Fruit fly (Drosophila melanogaster): ENCODE measurements around the gene CG13040.

CG13040 gene

DNA sequence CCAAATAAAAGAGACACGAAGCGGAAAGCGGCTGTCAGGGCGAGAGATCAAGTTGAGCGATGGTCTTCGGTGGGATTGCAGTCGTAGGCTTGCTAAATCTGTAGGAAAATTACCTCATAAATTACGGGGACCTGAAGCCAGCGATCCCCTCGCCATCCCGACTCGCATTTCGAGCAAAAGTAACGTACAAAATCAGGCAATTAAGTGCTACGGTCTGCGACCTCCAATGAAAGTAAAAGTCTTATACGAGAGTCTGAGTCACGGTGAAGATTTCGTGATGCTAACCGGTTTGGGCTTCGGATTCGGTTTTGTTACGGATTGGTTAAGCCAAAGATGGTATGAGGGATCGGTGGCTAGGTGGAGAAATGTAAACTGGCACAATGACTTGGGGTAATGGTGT, 13.3 kb upstream of the CG13040 start:
- no peak for TF ChIP-seq D1 (tag; optimal IDR thresholded peaks at IDR 0.05)
- peak; percentile 35 for TF ChIP-seq EcR (GFP tag; optimal IDR thresholded peaks at IDR 0.05)

DNA sequence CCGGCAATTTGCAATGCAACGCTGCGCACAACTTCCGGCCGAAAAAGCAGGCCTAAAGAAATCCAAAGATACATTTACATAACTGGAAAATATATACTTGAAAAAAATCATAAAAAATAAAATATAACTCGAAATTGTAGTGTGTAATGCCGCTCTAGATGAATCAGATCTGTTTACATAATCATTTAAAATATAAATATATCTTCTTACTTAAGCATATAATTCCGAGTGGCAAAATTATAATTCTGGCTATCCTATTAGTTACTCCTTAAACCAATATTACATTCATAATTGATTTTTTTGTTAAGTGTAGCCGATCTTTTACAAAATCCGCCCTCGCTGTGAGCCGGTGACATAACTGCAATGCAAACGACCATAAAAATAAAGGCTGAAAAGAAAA, 12.9 kb upstream of the CG13040 start:
- TF ChIP-seq CG17806 (tag; optimal IDR thresholded peaks at IDR 0.05) (no peak), rn (GFP tag; IDR thresholded peaks at IDR 0.05) (no peak), Snoo (tag; optimal IDR thresholded peaks at IDR 0.05) (no peak), CG32121 (GFP tag; IDR thresholded peaks at IDR 0.05) (no peak), CG10348 (GFP tag; IDR thresholded peaks at IDR 0.05) (no peak), CG15710 (tag; optimal IDR thresholded peaks at IDR 0.05) (no peak), Ets98B (GFP tag; IDR thresholded peaks at IDR 0.05) (no peak; the same call in 1 of the 2 replicates), EcR (GFP tag; optimal IDR thresholded peaks at IDR 0.05) (no peak), Pif1A (GFP tag; optimal IDR thresholded peaks at IDR 0.05) (no peak), CG8159 (tag; optimal IDR thresholded peaks at IDR 0.05) (no peak), Pif1B (GFP tag; optimal IDR thresholded peaks at IDR 0.05) (no peak), CG12605 (GFP tag; IDR thresholded peaks at IDR 0.05) (no peak), D1 (tag; optimal IDR thresholded peaks at IDR 0.05) (no peak), gl (tag; optimal IDR thresholded peaks at IDR 0.05) (no peak), CG4496 (GFP tag; IDR thresholded peaks at IDR 0.05) (no peak), CG9948 (tag; optimal IDR thresholded peaks at IDR 0.05) (no peak), fd96Ca (GFP tag; IDR thresholded peaks at IDR 0.05) (no peak), CG8301 (tag; optimal IDR thresholded peaks at IDR 0.05) (no peak), CG14655 (GFP tag; optimal IDR thresholded peaks at IDR 0.05) (no peak)

DNA sequence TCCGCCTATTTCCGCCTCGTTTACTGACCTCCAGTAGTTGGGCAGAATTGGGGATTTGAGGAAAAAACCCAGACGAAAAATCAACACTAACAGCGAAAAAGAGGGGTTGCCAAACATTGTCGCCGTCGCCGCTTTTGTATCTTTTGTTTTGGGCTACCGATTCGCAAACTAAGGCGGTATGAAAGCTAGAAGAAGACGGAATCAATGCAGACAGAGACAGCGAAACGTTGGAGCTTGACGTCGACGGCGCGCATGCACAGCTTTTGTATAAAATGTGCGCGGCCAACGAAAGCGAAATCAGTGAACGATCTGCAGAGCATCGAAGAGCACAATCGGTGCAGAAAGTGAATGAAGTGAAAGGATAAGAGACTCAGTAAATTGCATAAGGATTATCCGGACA, 12.1 kb upstream of the CG13040 start, which contains the start of gene CG4998:
Gene CG4998 (plus strand): TSS at position 301 of the 400 bp plus-strand sequence.
- TF ChIP-seq Pif1B (GFP tag; optimal IDR thresholded peaks at IDR 0.05): no peak
- TF ChIP-seq D1 (tag; optimal IDR thresholded peaks at IDR 0.05): no peak
- no peak for TF ChIP-seq CG14655 (GFP tag; optimal IDR thresholded peaks at IDR 0.05)
- TF ChIP-seq EcR (GFP tag; optimal IDR thresholded peaks at IDR 0.05): no peak
- TF ChIP-seq fd96Ca (GFP tag; IDR thresholded peaks at IDR 0.05): no peak
- no peak for TF ChIP-seq CG15710 (tag; optimal IDR thresholded peaks at IDR 0.05)
- TF ChIP-seq CG34367 (tag; optimal IDR thresholded peaks at IDR 0.05): no peak
- TF ChIP-seq CG12605 (GFP tag; IDR thresholded peaks at IDR 0.05): no peak

DNA sequence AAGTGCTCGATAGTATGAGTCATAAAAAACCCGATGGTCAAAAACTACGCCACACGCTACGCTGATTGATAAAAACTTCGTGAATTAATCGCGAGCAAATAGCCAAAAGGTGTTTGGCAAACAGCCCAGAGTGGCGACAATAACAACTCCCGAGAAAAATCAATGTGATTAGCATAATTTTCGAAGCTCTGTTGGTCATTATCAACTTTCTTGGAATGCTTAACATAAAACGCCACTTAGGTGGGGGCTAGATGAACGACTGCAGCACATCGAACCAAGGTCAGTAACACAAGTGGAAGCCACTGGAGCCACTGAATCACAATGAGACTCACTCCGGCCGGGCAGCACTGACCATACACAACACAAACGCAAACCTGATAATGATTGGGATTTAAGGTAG, 11.2 kb upstream of the CG13040 start:
- TF ChIP-seq CG10348 (GFP tag; IDR thresholded peaks at IDR 0.05): no peak
- no peak for TF ChIP-seq Snoo (tag; optimal IDR thresholded peaks at IDR 0.05)
- TF ChIP-seq CG9948 (tag; optimal IDR thresholded peaks at IDR 0.05): no peak
- TF ChIP-seq CG34367 (tag; optimal IDR thresholded peaks at IDR 0.05): no peak
- TF ChIP-seq D1 (tag; optimal IDR thresholded peaks at IDR 0.05): no peak
- no peak for TF ChIP-seq rn (GFP tag; IDR thresholded peaks at IDR 0.05)
- TF ChIP-seq Pif1B (GFP tag; optimal IDR thresholded peaks at IDR 0.05): no peak
- TF ChIP-seq CG17806 (tag; optimal IDR thresholded peaks at IDR 0.05): no peak
- TF ChIP-seq Ets98B (GFP tag; IDR thresholded peaks at IDR 0.05): no peak
- no peak for TF ChIP-seq EcR (GFP tag; optimal IDR thresholded peaks at IDR 0.05)
- TF ChIP-seq CG8159 (tag; optimal IDR thresholded peaks at IDR 0.05): no peak
- TF ChIP-seq CG15710 (tag; optimal IDR thresholded peaks at IDR 0.05): no peak
- TF ChIP-seq CG12605 (GFP tag; IDR thresholded peaks at IDR 0.05): no peak
- TF ChIP-seq gl (tag; optimal IDR thresholded peaks at IDR 0.05): no peak
- TF ChIP-seq Pif1A (GFP tag; optimal IDR thresholded peaks at IDR 0.05): no peak
- no peak for TF ChIP-seq CG13204 (GFP tag; optimal IDR thresholded peaks at IDR 0.05)
- no peak for TF ChIP-seq CG14655 (GFP tag; optimal IDR thresholded peaks at IDR 0.05)
- TF ChIP-seq CG8301 (tag; optimal IDR thresholded peaks at IDR 0.05): no peak

DNA sequence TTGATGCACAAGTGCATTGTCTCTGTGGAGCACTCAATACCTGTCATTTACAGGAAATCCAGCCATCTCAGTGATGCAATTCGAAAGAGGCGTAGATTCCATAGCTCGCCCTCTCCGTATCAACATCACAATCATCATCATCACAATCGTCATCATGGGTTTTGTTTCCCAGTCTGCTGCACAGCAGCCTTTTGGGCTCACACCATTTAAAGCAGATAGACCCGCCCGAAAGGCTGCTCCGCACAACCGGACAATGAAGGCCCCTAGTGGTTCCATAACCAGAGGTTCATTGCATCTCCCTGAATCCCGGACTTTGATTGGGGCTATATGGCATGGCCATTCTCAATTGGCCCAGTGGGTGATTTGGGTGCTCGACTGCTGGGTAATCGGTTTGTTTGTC, 8.3 kb upstream of the CG13040 start:
- TF ChIP-seq Ets98B (GFP tag; IDR thresholded peaks at IDR 0.05) (no peak), CG32121 (GFP tag; IDR thresholded peaks at IDR 0.05) (no peak), EcR (GFP tag; optimal IDR thresholded peaks at IDR 0.05) (peak; percentile 25), CG14655 (GFP tag; optimal IDR thresholded peaks at IDR 0.05) (no peak), CG4496 (GFP tag; IDR thresholded peaks at IDR 0.05) (peak; percentile 69; the same call in 2 of the 3 replicates), fd96Ca (GFP tag; IDR thresholded peaks at IDR 0.05) (0 out of 3 replicates have a peak, but pooled peaks have one; percentile 15)

DNA sequence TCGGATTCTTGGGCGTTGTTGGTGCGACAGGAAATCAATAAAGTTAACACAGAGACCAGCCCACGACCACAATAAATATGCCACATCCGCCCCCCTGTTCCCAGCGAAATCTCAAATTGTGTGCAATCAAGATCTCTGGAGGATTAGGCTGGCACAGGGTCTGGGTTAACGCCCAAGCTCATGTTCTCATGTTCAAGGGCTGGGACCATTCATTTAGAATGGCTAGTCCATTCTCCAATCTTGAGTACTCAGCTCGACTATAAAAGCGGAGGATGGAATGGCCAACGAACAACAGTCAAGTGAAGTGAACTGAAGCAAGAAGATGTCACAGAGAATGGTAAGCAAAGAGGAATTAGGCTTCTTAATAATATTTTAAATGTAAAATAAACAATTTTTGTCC, 6.5 kb upstream of the CG13040 start, which contains the start of gene CG13056:
Gene CG13056 (plus strand): TSS at position 301 of the 400 bp plus-strand sequence.
- TF ChIP-seq fd96Ca (GFP tag; IDR thresholded peaks at IDR 0.05) (no peak), Pif1B (GFP tag; optimal IDR thresholded peaks at IDR 0.05) (no peak), CG15710 (tag; optimal IDR thresholded peaks at IDR 0.05) (no peak), CG17806 (tag; optimal IDR thresholded peaks at IDR 0.05) (no peak), Snoo (tag; optimal IDR thresholded peaks at IDR 0.05) (no peak), Pif1A (GFP tag; optimal IDR thresholded peaks at IDR 0.05) (no peak), CG4496 (GFP tag; IDR thresholded peaks at IDR 0.05) (no peak), CG14655 (GFP tag; optimal IDR thresholded peaks at IDR 0.05) (no peak), CG32121 (GFP tag; IDR thresholded peaks at IDR 0.05) (no peak), EcR (GFP tag; optimal IDR thresholded peaks at IDR 0.05) (no peak), gl (tag; optimal IDR thresholded peaks at IDR 0.05) (no peak), CG9948 (tag; optimal IDR thresholded peaks at IDR 0.05) (no peak), CG34367 (tag; optimal IDR thresholded peaks at IDR 0.05) (no peak), CG8159 (tag; optimal IDR thresholded peaks at IDR 0.05) (no peak), CG10348 (GFP tag; IDR thresholded peaks at IDR 0.05) (no peak), CG13204 (GFP tag; optimal IDR thresholded peaks at IDR 0.05) (no peak), rn (GFP tag; IDR thresholded peaks at IDR 0.05) (no peak)

DNA sequence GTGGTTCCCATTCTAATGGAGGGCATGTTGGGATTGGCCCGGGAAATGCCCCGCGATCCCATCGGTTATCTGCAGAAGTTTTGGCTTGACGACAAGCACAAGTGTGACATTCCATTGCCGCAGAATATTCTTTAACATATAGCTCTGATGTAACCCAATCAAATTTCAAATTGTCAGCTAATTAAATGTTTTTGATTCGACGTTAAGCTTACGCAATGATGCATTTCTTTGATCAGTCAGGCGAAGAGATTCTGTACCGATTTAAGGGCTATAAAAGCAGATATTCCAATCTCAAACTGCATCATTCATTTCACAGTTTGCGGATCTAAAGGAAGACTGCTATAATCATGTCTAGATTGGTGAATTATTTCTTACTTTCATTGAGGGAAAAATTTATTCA, 5.1 kb upstream of the CG13040 start, which contains the start of gene retinin:
Gene retinin (plus strand): TSS at position 301 of the 400 bp plus-strand sequence.
- TF ChIP-seq CG17806 (tag; optimal IDR thresholded peaks at IDR 0.05) (no peak), CG15710 (tag; optimal IDR thresholded peaks at IDR 0.05) (no peak), rn (GFP tag; IDR thresholded peaks at IDR 0.05) (no peak), CG4496 (GFP tag; IDR thresholded peaks at IDR 0.05) (no peak), Snoo (tag; optimal IDR thresholded peaks at IDR 0.05) (no peak), Pif1A (GFP tag; optimal IDR thresholded peaks at IDR 0.05) (no peak), CG12605 (GFP tag; IDR thresholded peaks at IDR 0.05) (no peak), CG10348 (GFP tag; IDR thresholded peaks at IDR 0.05) (no peak), CG8301 (tag; optimal IDR thresholded peaks at IDR 0.05) (no peak), CG32121 (GFP tag; IDR thresholded peaks at IDR 0.05) (no peak), fd96Ca (GFP tag; IDR thresholded peaks at IDR 0.05) (no peak), CG8159 (tag; optimal IDR thresholded peaks at IDR 0.05) (no peak), D1 (tag; optimal IDR thresholded peaks at IDR 0.05) (no peak), EcR (GFP tag; optimal IDR thresholded peaks at IDR 0.05) (no peak), CG9948 (tag; optimal IDR thresholded peaks at IDR 0.05) (no peak), Ets98B (GFP tag; IDR thresholded peaks at IDR 0.05) (no peak), CG34367 (tag; optimal IDR thresholded peaks at IDR 0.05) (no peak), CG14655 (GFP tag; optimal IDR thresholded peaks at IDR 0.05) (no peak), gl (tag; optimal IDR thresholded peaks at IDR 0.05) (no peak), CG13204 (GFP tag; optimal IDR thresholded peaks at IDR 0.05) (no peak)

Data from whole organism, pupa.